Worm (Caenorhabditis elegans) whole organism, L4 larva: ENCODE measurements around the gene hphd-1.
A peak's percentile ranks its signal among the peaks of the same experiment; 100 is the strongest.

ENCODE experiments used
- F49E8.2 ChIP-seq: sonication (generic microtip); optimal IDR thresholded peaks from 2 replicates; lab custom pipeline; 2016; ENCODE audit warnings: missing compliant biosample characterization, mild to moderate bottlenecking, missing genetic modification characterization, borderline replicate concordance
- T26A8.4 ChIP-seq: fragments of 200-800 bp; sonication (Bioruptor generic); IDR thresholded peaks from 2 replicates; pipeline ENCODE4 v1.3.6; 2022; ENCODE audit warnings: missing genetic modification characterization, missing compliant biosample characterization
- Y105C5A.15 ChIP-seq: fragments of 200-800 bp; sonication (Bioruptor generic); IDR thresholded peaks from 2 replicates; pipeline ENCODE4 v1.3.6; 2022; ENCODE audit warnings: missing genetic modification characterization, missing compliant biosample characterization
- ZK546.5 ChIP-seq, 2 experiments: sonication (generic microtip); optimal IDR thresholded peaks; 2 replicates each; lab custom pipeline; 2017; ENCODE audit warnings: missing biosample characterization in 2 of 2, missing genetic modification characterization in 2 of 2
- aly-2 ChIP-seq: sonication (generic microtip); optimal IDR thresholded peaks from 2 replicates; lab custom pipeline; 2018; ENCODE audit warnings: missing biosample characterization, missing genetic modification characterization
- ama-1 ChIP-seq: fragments of 150-350 bp; optimal IDR thresholded peaks from 2 replicates; lab custom pipeline; 2014; ENCODE audit warnings: inconsistent platforms, mixed read lengths
- arid-1 ChIP-seq: fragments of 200-800 bp; sonication (Bioruptor generic); conservative IDR thresholded peaks from 2 replicates; pipeline ENCODE4 v1.3.6; 2022; ENCODE audit warnings: missing genetic modification reagents, missing genetic modification characterization, missing compliant biosample characterization
- attf-4 ChIP-seq: sonication (generic microtip); optimal IDR thresholded peaks from 3 replicates; lab custom pipeline; 2017; ENCODE audit warnings: missing biosample characterization, missing genetic modification characterization
- ceh-62 ChIP-seq: sonication (generic microtip); optimal IDR thresholded peaks from 2 replicates; lab custom pipeline; 2017; ENCODE audit warnings: missing biosample characterization, missing genetic modification characterization
- ceh-82 ChIP-seq: sonication (generic microtip); optimal IDR thresholded peaks from 2 replicates; lab custom pipeline; 2017; ENCODE audit warnings: missing biosample characterization, missing genetic modification characterization
- ces-1 ChIP-seq: fragments of 150-350 bp; sonication (generic microtip); optimal IDR thresholded peaks from 4 replicates; lab custom pipeline; 2014; ENCODE audit warnings: missing biosample characterization, missing genetic modification reagents, missing genetic modification characterization
- cey-2 ChIP-seq: sonication (generic microtip); optimal IDR thresholded peaks from 3 replicates; lab custom pipeline; 2017; ENCODE audit warnings: missing genetic modification characterization, mild to moderate bottlenecking, missing compliant biosample characterization, antibody characterized with exemption, borderline replicate concordance; ENCODE audit not compliant: insufficient read depth
- ctbp-1 ChIP-seq: fragments of 200-800 bp; sonication (Bioruptor generic); IDR thresholded peaks from 2 replicates; pipeline ENCODE4 v1.3.6; 2022; ENCODE audit warnings: missing genetic modification reagents, missing genetic modification characterization, missing compliant biosample characterization
- daf-12 ChIP-seq: fragments of 150-350 bp; optimal IDR thresholded peaks from 2 replicates; lab custom pipeline; 2014; ENCODE audit warnings: missing biosample characterization, missing genetic modification reagents, missing genetic modification characterization
- daf-16 ChIP-seq, 3 experiments: sonication (generic microtip); optimal IDR thresholded peaks; 2 replicates each; lab custom pipeline; 2016 to 2017; ENCODE audit warnings: missing genetic modification characterization in 3 of 3, missing genetic modification reagents in 3 of 3, mild to moderate bottlenecking in 2 of 3, missing compliant biosample characterization in 2 of 3, missing biosample characterization in 1 of 3, moderate library complexity in 1 of 3
- daf-8 ChIP-seq: fragments of 200-800 bp; sonication (Bioruptor generic); IDR thresholded peaks from 2 replicates; pipeline ENCODE4 v1.3.6; 2022; ENCODE audit warnings: missing genetic modification characterization, missing compliant biosample characterization
- dmd-6 ChIP-seq: fragments of 200-800 bp; sonication (Bioruptor generic); IDR thresholded peaks from 2 replicates; pipeline ENCODE4 v1.3.6; 2022; ENCODE audit warnings: missing genetic modification reagents, missing genetic modification characterization, missing compliant biosample characterization
- duxl-1 ChIP-seq: sonication (generic microtip); optimal IDR thresholded peaks from 2 replicates; lab custom pipeline; 2016; ENCODE audit warnings: mild to moderate bottlenecking, missing genetic modification characterization, moderate library complexity, missing compliant biosample characterization; ENCODE audit not compliant: poor library complexity
- dve-1 ChIP-seq: sonication (generic microtip); optimal IDR thresholded peaks from 2 replicates; lab custom pipeline; 2017; ENCODE audit warnings: antibody characterized with exemption, mild to moderate bottlenecking, missing genetic modification characterization, missing compliant biosample characterization; ENCODE audit not compliant: insufficient read depth
- hlh-11 ChIP-seq: fragments of 200-800 bp; sonication (Bioruptor generic); optimal IDR thresholded peaks from 2 replicates; lab custom pipeline; 2018; ENCODE audit warnings: mild to moderate bottlenecking, missing genetic modification characterization, missing compliant biosample characterization
- hlh-30 ChIP-seq: sonication (generic microtip); optimal IDR thresholded peaks from 2 replicates; lab custom pipeline; 2017; ENCODE audit warnings: antibody characterized with exemption, mild to moderate bottlenecking, missing genetic modification characterization, missing compliant biosample characterization; ENCODE audit not compliant: insufficient read depth
- lin-1 ChIP-seq: fragments of 200-800 bp; sonication (Bioruptor generic); IDR thresholded peaks from 2 replicates; pipeline ENCODE4 v1.3.6; 2022; ENCODE audit warnings: missing genetic modification reagents, missing genetic modification characterization, missing compliant biosample characterization
- lin-13 ChIP-seq: fragments of 150-350 bp; optimal IDR thresholded peaks from 2 replicates; lab custom pipeline; 2014; ENCODE audit warnings: missing biosample characterization, missing genetic modification reagents, missing genetic modification characterization
- lin-39 ChIP-seq: fragments of 150-350 bp; optimal IDR thresholded peaks from 2 replicates; lab custom pipeline; 2014; ENCODE audit warnings: missing biosample characterization, missing genetic modification reagents, missing genetic modification characterization
- lir-3 ChIP-seq: sonication (generic microtip); optimal IDR thresholded peaks from 2 replicates; lab custom pipeline; 2016; ENCODE audit warnings: mild to moderate bottlenecking, missing genetic modification characterization, missing compliant biosample characterization
- madf-5 ChIP-seq, 2 experiments: fragments of 200-800 bp; sonication (Bioruptor generic); IDR thresholded peaks; 2 replicates each; pipeline ENCODE4 v1.3.6; 2022; ENCODE audit warnings: missing compliant biosample characterization in 2 of 2, missing genetic modification characterization in 2 of 2
- mdl-1 ChIP-seq, 2 experiments: fragments of 150-350 bp in 1 of 2; sonication (generic microtip) in 1 of 2; optimal IDR thresholded peaks; 2 replicates each; lab custom pipeline; 2014 to 2017; ENCODE audit warnings: missing biosample characterization in 2 of 2, missing genetic modification characterization in 2 of 2
- mdt-29 ChIP-seq: fragments of 200-800 bp; sonication (Bioruptor generic); IDR thresholded peaks from 2 replicates; pipeline ENCODE4 v1.3.6; 2022; ENCODE audit warnings: missing genetic modification reagents, missing genetic modification characterization, missing compliant biosample characterization
- mep-1 ChIP-seq: fragments of 150-350 bp; sonication (generic microtip); optimal IDR thresholded peaks from 3 replicates; lab custom pipeline; 2014; ENCODE audit warnings: missing biosample characterization, missing genetic modification characterization
- mes-2 ChIP-seq: sonication (generic microtip); optimal IDR thresholded peaks from 2 replicates; lab custom pipeline; 2016; ENCODE audit warnings: missing genotype, mild to moderate bottlenecking, missing genetic modification characterization, missing compliant biosample characterization; ENCODE audit not compliant: poor library complexity, severe bottlenecking
- nhr-11 ChIP-seq: fragments of 150-350 bp; optimal IDR thresholded peaks from 2 replicates; lab custom pipeline; 2014; ENCODE audit warnings: missing biosample characterization, missing genetic modification characterization
- nhr-237 ChIP-seq: sonication (generic microtip); optimal IDR thresholded peaks from 2 replicates; lab custom pipeline; 2017; ENCODE audit warnings: missing biosample characterization, missing genetic modification characterization
- nhr-25 ChIP-seq: sonication (generic microtip); optimal IDR thresholded peaks from 2 replicates; lab custom pipeline; 2017; ENCODE audit warnings: missing genetic modification characterization, mild to moderate bottlenecking, missing compliant biosample characterization, antibody characterized with exemption, moderate library complexity, borderline replicate concordance; ENCODE audit not compliant: insufficient read depth
- nhr-28 ChIP-seq: fragments of 150-350 bp; optimal IDR thresholded peaks from 2 replicates; lab custom pipeline; 2014; ENCODE audit warnings: missing biosample characterization, missing genetic modification characterization
- nhr-42 ChIP-seq: fragments of 200-800 bp; sonication (Bioruptor generic); IDR thresholded peaks from 2 replicates; pipeline ENCODE4 v1.3.6; 2022; ENCODE audit warnings: missing genetic modification characterization, missing compliant biosample characterization
- nhr-6 ChIP-seq: fragments of 150-350 bp; optimal IDR thresholded peaks from 2 replicates; lab custom pipeline; 2014; ENCODE audit warnings: missing biosample characterization, missing genetic modification characterization
- php-3 ChIP-seq: fragments of 200-800 bp; sonication (Bioruptor generic); IDR thresholded peaks from 2 replicates; pipeline ENCODE4 v1.3.6; 2022; ENCODE audit warnings: missing genetic modification reagents, missing genetic modification characterization, missing compliant biosample characterization
- pqm-1 ChIP-seq: sonication (generic microtip); optimal IDR thresholded peaks from 2 replicates; lab custom pipeline; 2017; ENCODE audit warnings: missing biosample characterization, missing genetic modification characterization
- snpc-4 ChIP-seq: fragments of 150-350 bp; optimal IDR thresholded peaks from 2 replicates; lab custom pipeline; 2014; ENCODE audit warnings: missing biosample characterization, missing genetic modification characterization
- tag-97 ChIP-seq: fragments of 200-800 bp; sonication (Bioruptor generic); IDR thresholded peaks from 2 replicates; pipeline ENCODE4 v1.3.6; 2022; ENCODE audit warnings: missing genetic modification characterization, missing compliant biosample characterization
- tra-1 ChIP-seq: fragments of 200-800 bp; sonication (Bioruptor generic); IDR thresholded peaks from 2 replicates; pipeline ENCODE4 v1.3.6; 2022; ENCODE audit warnings: missing genetic modification reagents, missing genetic modification characterization, missing compliant biosample characterization
- unc-130 ChIP-seq: sonication (generic microtip); optimal IDR thresholded peaks from 2 replicates; lab custom pipeline; 2016; ENCODE audit warnings: missing genetic modification reagents, missing genetic modification characterization, missing compliant biosample characterization
- zip-11 ChIP-seq: fragments of 200-800 bp; sonication (Bioruptor generic); IDR thresholded peaks from 2 replicates; pipeline ENCODE4 v1.3.6; 2022; ENCODE audit warnings: missing genetic modification characterization, missing compliant biosample characterization
- zip-2 ChIP-seq: fragments of 150-350 bp; optimal IDR thresholded peaks from 2 replicates; lab custom pipeline; 2014; ENCODE audit warnings: missing biosample characterization, missing genetic modification characterization
- ztf-11 ChIP-seq: fragments of 150-350 bp; optimal IDR thresholded peaks from 2 replicates; lab custom pipeline; 2014; ENCODE audit warnings: missing biosample characterization, missing genetic modification characterization
- ztf-7 ChIP-seq: fragments of 150-350 bp; optimal IDR thresholded peaks from 2 replicates; lab custom pipeline; 2014; ENCODE audit warnings: missing biosample characterization, missing genetic modification characterization

The hphd-1 gene

DNA sequence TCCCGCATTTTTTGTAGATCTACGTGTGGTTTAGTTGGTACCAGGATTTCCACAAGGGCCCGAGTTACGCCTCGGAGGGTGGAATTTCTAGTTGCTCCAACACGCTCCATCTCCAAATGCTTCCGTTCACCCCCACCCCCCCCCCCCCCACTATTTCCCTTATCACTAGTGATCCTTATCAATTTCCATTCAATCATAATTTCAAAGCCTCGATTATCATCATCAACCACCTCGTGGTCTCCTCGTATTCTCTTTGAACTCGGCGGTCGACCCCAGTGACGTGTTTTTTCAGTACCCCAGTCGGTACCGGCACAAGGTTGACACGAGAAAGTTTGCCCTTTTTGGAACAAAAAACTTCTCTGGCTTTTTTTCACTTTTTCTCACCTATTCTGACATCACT is 13.5 kb downstream of the hphd-1 start:
- TF ChIP-seq nhr-28 (tag; lab: Kevin White, UChicago) (no peak), aly-2 (tag; lab: Kevin White, UChicago) (no peak), dve-1 (tag; lab: Kevin White, UChicago) (peak; percentile 10), php-3 (0 out of 2 replicates have a peak, but pooled peaks have one; percentile 23), lir-3 (tag; lab: Kevin White, UChicago) (no peak), pqm-1 (tag; lab: Kevin White, UChicago) (no peak), ceh-82 (no peak), ctbp-1 (GFP tag; lab: Robert Waterston, UW) (no peak), ces-1 (no peak), nhr-237 (no peak), mep-1 (no peak), lin-39 (tag; lab: Kevin White, UChicago) (no peak), daf-12 (tag; lab: Kevin White, UChicago) (no peak), tra-1 (GFP tag; lab: Robert Waterston, UW) (no peak), hlh-11 (tag; lab: Kevin White, UChicago) (peak; percentile 46), ZK546.5 (tag; optimal IDR thresholded peaks at IDR 0.05; lab: Kevin White, UChicago) (no peak), daf-8 (GFP tag; lab: Robert Waterston, UW) (no peak), tag-97 (GFP tag; lab: Robert Waterston, UW) (no peak)

- peak; percentile 39 for TF ChIP-seq pqm-1 (tag; lab: Kevin White, UChicago)
- TF ChIP-seq dve-1 (tag; lab: Kevin White, UChicago), result peak; percentile 26
- TF ChIP-seq ama-1 (lab: Kevin White, UChicago), result no peak
- peak; percentile 66 for TF ChIP-seq hlh-11 (tag; lab: Kevin White, UChicago)
- peak; percentile 42 for TF ChIP-seq nhr-6 (tag; lab: Kevin White, UChicago)
- no peak for TF ChIP-seq mep-1
- TF ChIP-seq nhr-28 (tag; lab: Kevin White, UChicago), result peak; percentile 30
- TF ChIP-seq daf-12 (tag; lab: Kevin White, UChicago), result no peak
- TF ChIP-seq unc-130 (GFP tag; lab: Kevin White, UChicago), result no peak
- TF ChIP-seq hlh-30 (tag; lab: Kevin White, UChicago), result no peak
- TF ChIP-seq zip-11 (GFP tag; lab: Robert Waterston, UW), result no peak
- no peak for TF ChIP-seq daf-16 (GFP tag; optimal IDR thresholded peaks at IDR 0.05; lab: Kevin White, UChicago)
- TF ChIP-seq daf-16 (tag; optimal IDR thresholded peaks at IDR 0.05; lab: Kevin White, UChicago), result peak; percentile 82
- no peak for TF ChIP-seq php-3
- TF ChIP-seq ztf-7 (tag; lab: Kevin White, UChicago), result no peak
- no peak; the same call in 1 of the 2 replicates for TF ChIP-seq dmd-6 (GFP tag; lab: Robert Waterston, UW)
Observed at ce11 chrII:12981980-12982575, 14.3 kb downstream of the hphd-1 start.

- TF ChIP-seq ztf-11 (tag; lab: Kevin White, UChicago) (no peak), cey-2 (peak; percentile 25), ceh-62 (no peak), madf-5 (GFP tag; IDR thresholded peaks at IDR 0.05; lab: Robert Waterston, UW) (no peak), zip-11 (GFP tag; lab: Robert Waterston, UW) (no peak), lin-1 (GFP tag; lab: Robert Waterston, UW) (peak; percentile 78), T26A8.4 (GFP tag; lab: Robert Waterston, UW) (no peak), attf-4 (tag; lab: Kevin White, UChicago) (no peak), lin-13 (GFP tag; lab: Kevin White, UChicago) (no peak), mdl-1 (tag; optimal IDR thresholded peaks at IDR 0.05; lab: Kevin White, UChicago) (peak in 1 of 2 experiments; percentile 58), nhr-25 (no peak), php-3 (peak; percentile 94), tra-1 (GFP tag; lab: Robert Waterston, UW) (no peak), nhr-11 (no peak), duxl-1 (tag; lab: Kevin White, UChicago) (no peak), hlh-11 (tag; lab: Kevin White, UChicago) (peak; percentile 93), snpc-4 (tag; lab: Kevin White, UChicago) (no peak), lir-3 (tag; lab: Kevin White, UChicago) (no peak), arid-1 (no peak), zip-2 (tag; lab: Kevin White, UChicago) (no peak), nhr-42 (GFP tag; lab: Robert Waterston, UW) (no peak), mdt-29 (no peak), Y105C5A.15 (GFP tag; lab: Robert Waterston, UW) (no peak), F49E8.2 (tag; lab: Kevin White, UChicago) (no peak), mes-2 (no peak)
Observed at ce11 chrII:12980212-12980611, 16.2 kb downstream of the hphd-1 start, which contains the start of gene cyd-1. Gene cyd-1, plus strand, starts transcription at chrII:12980591.
